Worm (Caenorhabditis elegans) whole organism, late embryonic: ENCODE data around the gene rpl-18.

Source experiments
- C38D4.7 ChIP-seq: fragments of 200-800 bp; sonication (Bioruptor generic); optimal IDR thresholded peaks from 2 replicates; lab custom pipeline; 2018; ENCODE audit warnings: mild to moderate bottlenecking, missing genetic modification characterization, moderate library complexity, missing compliant biosample characterization
- F13H6.1 ChIP-seq: sonication (generic microtip); optimal IDR thresholded peaks from 2 replicates; lab custom pipeline; 2016; ENCODE audit warnings: missing genetic modification characterization, missing compliant biosample characterization
- K02D7.2 ChIP-seq: sonication (generic microtip); optimal IDR thresholded peaks from 2 replicates; lab custom pipeline; 2017; ENCODE audit warnings: mild to moderate bottlenecking, missing genetic modification characterization, missing compliant biosample characterization
- K09A11.1 ChIP-seq: sonication (generic microtip); optimal IDR thresholded peaks from 2 replicates; lab custom pipeline; 2017; ENCODE audit warnings: antibody characterized with exemption, mild to moderate bottlenecking, missing genetic modification characterization, missing compliant biosample characterization; ENCODE audit not compliant: insufficient read depth
- T23F11.4 ChIP-seq: fragments of 200-800 bp; sonication (Bioruptor generic); optimal IDR thresholded peaks from 2 replicates; lab custom pipeline; 2018; ENCODE audit warnings: mild to moderate bottlenecking, missing genetic modification characterization, missing compliant biosample characterization
- ceh-14 ChIP-seq: sonication (generic microtip); optimal IDR thresholded peaks from 2 replicates; lab custom pipeline; 2016; ENCODE audit warnings: missing genotype, missing genetic modification characterization, missing compliant biosample characterization
- ceh-18 ChIP-seq: sonication (generic microtip); optimal IDR thresholded peaks from 2 replicates; lab custom pipeline; 2016; ENCODE audit warnings: missing genetic modification characterization, missing compliant biosample characterization
- ceh-19 ChIP-seq: fragments of 200-800 bp; sonication (Bioruptor generic); optimal IDR thresholded peaks from 2 replicates; lab custom pipeline; 2018; ENCODE audit warnings: mild to moderate bottlenecking, missing genetic modification characterization, missing compliant biosample characterization
- ceh-2 ChIP-seq: sonication (generic microtip); optimal IDR thresholded peaks from 2 replicates; lab custom pipeline; 2016; ENCODE audit warnings: missing genotype, missing genetic modification characterization, missing compliant biosample characterization
- ceh-24 ChIP-seq: sonication (generic microtip); optimal IDR thresholded peaks from 2 replicates; lab custom pipeline; 2016; ENCODE audit warnings: mild to moderate bottlenecking, missing genetic modification characterization, missing compliant biosample characterization
- ceh-30 ChIP-seq: fragments of 150-350 bp; optimal IDR thresholded peaks from 2 replicates; lab custom pipeline; 2014; ENCODE audit warnings: missing biosample characterization, missing genetic modification characterization
- ceh-31 ChIP-seq: sonication (generic microtip); optimal IDR thresholded peaks from 2 replicates; lab custom pipeline; 2016; ENCODE audit warnings: missing genetic modification characterization, missing compliant biosample characterization
- ceh-45 ChIP-seq: fragments of 200-800 bp; sonication (Bioruptor generic); IDR thresholded peaks from 2 replicates; pipeline ENCODE4 v1.3.6; 2022; ENCODE audit warnings: missing genetic modification reagents, missing genetic modification characterization, missing compliant biosample characterization
- ceh-48 ChIP-seq: sonication (generic microtip); optimal IDR thresholded peaks from 2 replicates; lab custom pipeline; 2016; ENCODE audit warnings: missing genetic modification characterization, inconsistent platforms, missing compliant biosample characterization
- che-1 ChIP-seq: sonication (generic microtip); optimal IDR thresholded peaks from 2 replicates; lab custom pipeline; 2016; ENCODE audit warnings: mild to moderate bottlenecking, missing genetic modification characterization, missing compliant biosample characterization
- dve-1 ChIP-seq: sonication (generic microtip); optimal IDR thresholded peaks from 2 replicates; lab custom pipeline; 2017; ENCODE audit warnings: antibody characterized with exemption, mild to moderate bottlenecking, missing genetic modification characterization, missing compliant biosample characterization
- elt-2 ChIP-seq: sonication (generic microtip); optimal IDR thresholded peaks from 2 replicates; lab custom pipeline; 2016; ENCODE audit warnings: missing genetic modification reagents, missing genetic modification characterization, missing compliant biosample characterization
- elt-4 ChIP-seq: sonication (generic microtip); optimal IDR thresholded peaks from 2 replicates; lab custom pipeline; 2016; ENCODE audit warnings: missing genetic modification characterization, missing compliant biosample characterization
- eyg-1 ChIP-seq: sonication (generic microtip); optimal IDR thresholded peaks from 2 replicates; lab custom pipeline; 2016; ENCODE audit warnings: missing genotype, missing genetic modification characterization, missing compliant biosample characterization
- fax-1 ChIP-seq: sonication (generic microtip); optimal IDR thresholded peaks from 2 replicates; lab custom pipeline; 2016; ENCODE audit warnings: missing genotype, missing genetic modification characterization, missing compliant biosample characterization
- hlh-13 ChIP-seq: fragments of 200-800 bp; sonication (Bioruptor generic); optimal IDR thresholded peaks from 2 replicates; lab custom pipeline; 2018; ENCODE audit warnings: mild to moderate bottlenecking, missing genetic modification characterization, missing compliant biosample characterization
- hlh-15 ChIP-seq: sonication (generic microtip); optimal IDR thresholded peaks from 2 replicates; lab custom pipeline; 2016; ENCODE audit warnings: missing genetic modification characterization, missing compliant biosample characterization
- madf-2 ChIP-seq: sonication (generic microtip); optimal IDR thresholded peaks from 2 replicates; lab custom pipeline; 2017; ENCODE audit warnings: missing genetic modification characterization, missing compliant biosample characterization
- nfya-1 ChIP-seq: sonication (generic microtip); optimal IDR thresholded peaks from 2 replicates; lab custom pipeline; 2017; ENCODE audit warnings: missing genetic modification characterization, mild to moderate bottlenecking, missing compliant biosample characterization, antibody characterized with exemption, moderate library complexity
- npax-4 ChIP-seq: sonication (generic microtip); optimal IDR thresholded peaks from 2 replicates; lab custom pipeline; 2016; ENCODE audit warnings: missing genetic modification characterization, missing compliant biosample characterization
- pag-3 ChIP-seq: sonication (generic microtip); optimal IDR thresholded peaks from 2 replicates; lab custom pipeline; 2016; ENCODE audit warnings: missing compliant biosample characterization, missing genetic modification characterization, borderline replicate concordance
- pat-9 ChIP-seq: fragments of 200-800 bp; sonication (Bioruptor generic); optimal IDR thresholded peaks from 2 replicates; lab custom pipeline; 2018; ENCODE audit warnings: mild to moderate bottlenecking, missing genetic modification characterization, moderate library complexity, missing compliant biosample characterization
- pax-1 ChIP-seq: fragments of 150-350 bp; optimal IDR thresholded peaks from 2 replicates; lab custom pipeline; 2014; ENCODE audit warnings: missing biosample characterization, missing genetic modification characterization
- pha-4 ChIP-seq: fragments of 150-350 bp; optimal IDR thresholded peaks from 2 replicates; lab custom pipeline; 2018; ENCODE audit warnings: missing biosample characterization, missing genetic modification reagents, missing genetic modification characterization
- pqm-1 ChIP-seq: sonication (generic microtip); optimal IDR thresholded peaks from 2 replicates; lab custom pipeline; 2016; ENCODE audit warnings: missing genetic modification characterization, missing compliant biosample characterization
- pros-1 ChIP-seq: fragments of 150-350 bp; optimal IDR thresholded peaks from 2 replicates; lab custom pipeline; 2014; ENCODE audit warnings: missing biosample characterization, missing genetic modification reagents, missing genetic modification characterization
- ref-2 ChIP-seq: sonication (generic microtip); optimal IDR thresholded peaks from 2 replicates; lab custom pipeline; 2016; ENCODE audit warnings: missing genetic modification characterization, missing compliant biosample characterization
- rnt-1 ChIP-seq: sonication (generic microtip); optimal IDR thresholded peaks from 2 replicates; lab custom pipeline; 2016; ENCODE audit warnings: missing genetic modification characterization, missing compliant biosample characterization
- syd-9 ChIP-seq: sonication (generic microtip); optimal IDR thresholded peaks from 2 replicates; lab custom pipeline; 2016; ENCODE audit warnings: mild to moderate bottlenecking, missing genetic modification characterization, moderate library complexity, missing compliant biosample characterization
- ttx-3 ChIP-seq: sonication (generic microtip); optimal IDR thresholded peaks from 2 replicates; lab custom pipeline; 2016; ENCODE audit warnings: missing genetic modification reagents, missing genetic modification characterization, missing compliant biosample characterization
- unc-55 ChIP-seq: sonication (generic microtip); optimal IDR thresholded peaks from 2 replicates; lab custom pipeline; 2017; ENCODE audit warnings: missing biosample characterization, missing genetic modification reagents, missing genetic modification characterization

The rpl-18 gene

DNA sequence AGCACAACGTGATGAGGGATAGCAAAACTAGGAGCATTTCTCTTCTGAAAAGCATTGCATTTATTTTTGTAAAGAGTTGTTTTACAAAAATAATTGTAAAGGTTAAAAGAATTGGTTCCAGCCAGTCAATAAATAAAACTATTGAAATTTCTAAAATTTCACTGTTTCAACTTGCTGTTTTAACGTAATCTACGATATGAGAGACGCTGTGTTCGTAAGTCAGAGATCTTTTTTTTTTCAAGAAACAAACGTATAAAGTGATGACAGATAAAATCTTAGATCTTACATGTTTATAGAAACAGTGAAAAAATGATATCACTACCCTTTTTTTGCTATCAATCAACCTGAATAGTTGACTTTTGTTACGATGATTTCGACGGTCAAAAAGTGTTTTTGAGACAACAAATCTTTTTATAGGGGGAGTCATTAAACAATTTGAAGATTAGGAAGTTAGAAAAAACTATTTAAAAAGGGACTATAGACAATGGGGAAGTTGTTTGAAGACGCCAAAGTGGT is 20.3 kb downstream of the rpl-18 start, which contains the start of gene Y45F10D.6:
Gene Y45F10D.6 (minus strand): TSS at position 51 of the 516 bp plus-strand sequence.
- TF ChIP-seq pat-9 (no peak), ceh-24 (tag; lab: Kevin White, UChicago) (no peak), K09A11.1 (tag; lab: Kevin White, UChicago) (no peak), hlh-13 (no peak), npax-4 (tag; lab: Kevin White, UChicago) (no peak), ceh-45 (GFP tag; lab: Robert Waterston, UW) (no peak), che-1 (tag; lab: Kevin White, UChicago) (no peak), ceh-14 (tag; lab: Kevin White, UChicago) (no peak), T23F11.4 (no peak), ceh-18 (tag; lab: Kevin White, UChicago) (no peak), pha-4 (no peak), unc-55 (GFP tag; lab: Kevin White, UChicago) (no peak)

- TF ChIP-seq K02D7.2 (no peak), ceh-45 (GFP tag; lab: Robert Waterston, UW) (no peak), pqm-1 (tag; lab: Kevin White, UChicago) (no peak), ceh-30 (tag; lab: Kevin White, UChicago) (no peak), elt-4 (tag; lab: Kevin White, UChicago) (no peak), F13H6.1 (tag; lab: Kevin White, UChicago) (no peak), hlh-15 (no peak), pros-1 (tag; lab: Kevin White, UChicago) (no peak), fax-1 (tag; lab: Kevin White, UChicago) (no peak), pag-3 (tag; lab: Kevin White, UChicago) (no peak), ceh-18 (tag; lab: Kevin White, UChicago) (no peak), syd-9 (tag; lab: Kevin White, UChicago) (no peak), madf-2 (tag; lab: Kevin White, UChicago) (no peak), ceh-19 (GFP tag; lab: Kevin White, UChicago) (no peak), hlh-13 (no peak)
These were observed 30.1 kb downstream of the rpl-18 start, which contains the start of gene Y45F10D.14 for ce11 chrIV:13807724-13808123. Gene Y45F10D.14, minus strand, starts transcription at chrIV:13807824.

DNA sequence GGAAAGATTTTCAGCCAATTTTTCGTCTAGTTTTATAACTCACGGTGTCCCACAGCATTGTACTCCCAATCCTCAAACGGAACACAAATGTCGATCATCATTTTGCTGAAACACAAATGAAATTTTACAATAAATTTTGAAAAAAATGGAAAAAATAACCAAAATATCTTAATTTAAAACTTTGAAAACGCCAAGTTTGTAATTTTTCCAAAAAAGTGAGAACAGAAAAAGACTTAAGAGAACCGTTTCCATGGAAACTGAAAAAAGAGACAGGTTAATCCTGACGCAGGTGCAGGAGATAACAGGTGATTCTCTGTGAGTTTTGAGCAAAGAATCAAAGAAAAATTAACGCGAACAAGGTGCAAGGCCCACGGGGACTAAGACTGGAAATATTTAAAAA is 43.2 kb downstream of the rpl-18 start, which contains the start of gene Y45F10D.15:
Gene Y45F10D.15 (minus strand): TSS at position 101 of the 400 bp plus-strand sequence.
- TF ChIP-seq F13H6.1 (tag; lab: Kevin White, UChicago) (no peak), dve-1 (tag; lab: Kevin White, UChicago) (no peak), C38D4.7 (GFP tag; lab: Kevin White, UChicago) (no peak), ceh-24 (tag; lab: Kevin White, UChicago) (no peak), ref-2 (tag; lab: Kevin White, UChicago) (no peak), hlh-13 (no peak), che-1 (tag; lab: Kevin White, UChicago) (no peak), ceh-31 (tag; lab: Kevin White, UChicago) (no peak), pax-1 (tag; lab: Kevin White, UChicago) (no peak), eyg-1 (no peak)

DNA sequence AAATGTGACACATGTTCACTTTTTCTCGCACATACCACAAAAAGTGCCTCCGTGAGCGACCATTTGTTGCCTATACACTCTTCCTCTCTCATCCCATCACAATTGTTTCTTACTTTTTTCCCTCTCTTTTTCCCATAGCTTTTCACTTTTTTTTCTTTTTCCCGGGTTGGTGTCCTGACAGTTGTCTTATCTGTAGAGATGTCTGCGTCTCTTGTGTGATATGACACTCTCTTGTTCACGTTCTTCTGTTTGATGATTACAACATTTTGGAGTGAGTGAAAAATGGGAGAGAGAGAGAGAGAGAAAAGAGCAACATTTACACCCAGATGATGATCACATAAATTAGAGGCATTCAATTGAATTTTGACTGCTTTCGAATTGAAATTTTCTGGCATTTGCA is 48.7 kb downstream of the rpl-18 start:
- TF ChIP-seq rnt-1 (tag; lab: Kevin White, UChicago): peak; percentile 19
- no peak for TF ChIP-seq ceh-2 (tag; lab: Kevin White, UChicago)
- TF ChIP-seq ttx-3 (tag; lab: Kevin White, UChicago): no peak
- TF ChIP-seq nfya-1: peak; percentile 50
- TF ChIP-seq elt-2 (tag; lab: Kevin White, UChicago): peak; percentile 39
- TF ChIP-seq unc-55 (GFP tag; lab: Kevin White, UChicago): peak; percentile 84
- TF ChIP-seq ceh-18 (tag; lab: Kevin White, UChicago): peak; percentile 82
- TF ChIP-seq eyg-1: no peak
- no peak for TF ChIP-seq ceh-48 (tag; lab: Kevin White, UChicago)
